Fruit fly (Drosophila melanogaster) whole organism, prepupa: ENCODE results near the gene CG43373.

Source experiments
- Blimp-1 ChIP-seq: fragments of 200-800 bp; sonication (Bioruptor generic); optimal IDR thresholded peaks from 3 replicates; lab custom pipeline; 2017; ENCODE audit warnings: missing biosample characterization, missing genetic modification characterization, mild to moderate bottlenecking, moderate library complexity, missing genetic modification reagents
- CG10669 ChIP-seq: fragments of 200-800 bp; sonication (Bioruptor generic); optimal IDR thresholded peaks from 3 replicates; lab custom pipeline; 2018; ENCODE audit warnings: missing biosample characterization, mild to moderate bottlenecking, missing genetic modification characterization, moderate library complexity
- CG11294 ChIP-seq: fragments of 200-800 bp; sonication (Bioruptor generic); IDR thresholded peaks from 2 replicates; pipeline ENCODE4 v1.3.6; 2022; ENCODE audit warnings: missing biosample characterization, missing genetic modification characterization
- CG11762 ChIP-seq: fragments of 200-800 bp; sonication (Bioruptor generic); optimal IDR thresholded peaks from 3 replicates; lab custom pipeline; 2016; ENCODE audit warnings: missing biosample characterization, missing genetic modification characterization; ENCODE audit not compliant: insufficient read depth
- CG11902 ChIP-seq: fragments of 200-800 bp; sonication (Bioruptor generic); optimal IDR thresholded peaks from 3 replicates; lab custom pipeline; 2016; ENCODE audit warnings: missing biosample characterization, missing genetic modification characterization
- CG15336 ChIP-seq: fragments of 200-800 bp; sonication (Bioruptor generic); IDR thresholded peaks from 2 replicates; pipeline ENCODE4 v1.3.6; 2022; ENCODE audit warnings: missing biosample characterization, missing genetic modification characterization
- CG16779 ChIP-seq: fragments of 200-800 bp; sonication (Bioruptor generic); optimal IDR thresholded peaks from 3 replicates; lab custom pipeline; 2017; ENCODE audit warnings: missing biosample characterization, mild to moderate bottlenecking, missing genetic modification characterization
- CG31627 ChIP-seq: fragments of 200-800 bp; sonication (Bioruptor generic); optimal IDR thresholded peaks from 3 replicates; lab custom pipeline; 2016; ENCODE audit warnings: missing biosample characterization, missing genetic modification characterization
- CG3919 ChIP-seq: fragments of 200-800 bp; sonication (Bioruptor generic); optimal IDR thresholded peaks from 3 replicates; lab custom pipeline; 2016; ENCODE audit warnings: missing biosample characterization, missing genetic modification characterization
- CG4318 ChIP-seq: fragments of 200-800 bp; sonication (Bioruptor generic); optimal IDR thresholded peaks from 3 replicates; lab custom pipeline; 2017; ENCODE audit warnings: missing biosample characterization, mild to moderate bottlenecking, missing genetic modification characterization
- CG6163 ChIP-seq: fragments of 200-800 bp; sonication (Bioruptor generic); IDR thresholded peaks from 3 replicates; pipeline ENCODE4 v1.3.6; 2022; ENCODE audit warnings: missing biosample characterization, missing genetic modification characterization
- CG6792 ChIP-seq: fragments of 200-800 bp; sonication (Bioruptor generic); optimal IDR thresholded peaks from 3 replicates; lab custom pipeline; 2016; ENCODE audit warnings: missing biosample characterization, missing genetic modification characterization
- CG6808 ChIP-seq: fragments of 200-800 bp; sonication (Bioruptor generic); optimal IDR thresholded peaks from 3 replicates; lab custom pipeline; 2017; ENCODE audit warnings: missing biosample characterization, missing genetic modification characterization, mild to moderate bottlenecking, moderate library complexity, missing genetic modification reagents
- CG6854 ChIP-seq: fragments of 200-800 bp; sonication (Bioruptor generic); optimal IDR thresholded peaks from 2 replicates; lab custom pipeline; 2017; ENCODE audit warnings: missing biosample characterization, mild to moderate bottlenecking, missing genetic modification characterization
- CG7368 ChIP-seq: fragments of 200-800 bp; sonication (Bioruptor generic); optimal IDR thresholded peaks from 3 replicates; lab custom pipeline; 2016; ENCODE audit warnings: missing biosample characterization, missing genetic modification characterization
- CG8119 ChIP-seq: fragments of 200-800 bp; sonication (Bioruptor generic); IDR thresholded peaks from 3 replicates; pipeline ENCODE4 v1.3.6; 2022; ENCODE audit warnings: missing biosample characterization, missing genetic modification characterization
- CG8632 ChIP-seq: fragments of 200-800 bp; sonication (Bioruptor generic); optimal IDR thresholded peaks from 3 replicates; lab custom pipeline; 2016; ENCODE audit warnings: missing biosample characterization, missing genetic modification characterization
- Eip75B ChIP-seq: fragments of 200-800 bp; sonication (Bioruptor generic); optimal IDR thresholded peaks from 3 replicates; lab custom pipeline; 2016; ENCODE audit warnings: missing biosample characterization, missing genetic modification characterization
- Eip78C ChIP-seq: fragments of 200-800 bp; sonication (Bioruptor generic); peaks from one replicate; lab custom pipeline; 2016; ENCODE audit warnings: missing biosample characterization, missing genetic modification characterization
- Eip93F ChIP-seq: fragments of 200-800 bp; sonication (Bioruptor generic); optimal IDR thresholded peaks from 2 replicates; lab custom pipeline; 2016; ENCODE audit warnings: missing biosample characterization, mild to moderate bottlenecking, missing genetic modification characterization
- Ets21C ChIP-seq: fragments of 200-800 bp; sonication (Bioruptor generic); optimal IDR thresholded peaks from 3 replicates; lab custom pipeline; 2016; ENCODE audit warnings: missing biosample characterization, missing genetic modification characterization
- Ets96B ChIP-seq: fragments of 200-800 bp; optimal IDR thresholded peaks from 2 replicates; lab custom pipeline; 2019; ENCODE audit warnings: missing biosample characterization, mild to moderate bottlenecking, missing genetic modification characterization, moderate library complexity
- Gug ChIP-seq: fragments of 200-800 bp; sonication (Bioruptor generic); IDR thresholded peaks from 2 replicates; pipeline ENCODE4 v1.3.6; 2022; ENCODE audit warnings: missing biosample characterization, missing genetic modification characterization
- Hr38 ChIP-seq: sonication (Bioruptor generic); optimal IDR thresholded peaks from 2 replicates; lab custom pipeline; 2016; ENCODE audit warnings: missing biosample characterization, missing genetic modification characterization
- Hr4 ChIP-seq: fragments of 200-800 bp; sonication (Bioruptor generic); optimal IDR thresholded peaks from 3 replicates; lab custom pipeline; 2016; ENCODE audit warnings: missing biosample characterization, missing genetic modification characterization
- Lpt ChIP-seq: fragments of 200-800 bp; sonication (Bioruptor generic); optimal IDR thresholded peaks from 3 replicates; lab custom pipeline; 2016; ENCODE audit warnings: missing biosample characterization, missing genetic modification characterization
- Met ChIP-seq: fragments of 200-800 bp; sonication (Bioruptor generic); optimal IDR thresholded peaks from 3 replicates; lab custom pipeline; 2016; ENCODE audit warnings: missing biosample characterization, missing genetic modification characterization
- OdsH ChIP-seq: fragments of 200-800 bp; sonication (Bioruptor generic); optimal IDR thresholded peaks from 3 replicates; lab custom pipeline; 2016; ENCODE audit warnings: missing biosample characterization, missing genetic modification characterization
- Smox ChIP-seq: fragments of 200-800 bp; sonication (Bioruptor generic); optimal IDR thresholded peaks from 3 replicates; lab custom pipeline; 2016; ENCODE audit warnings: missing biosample characterization, missing genetic modification characterization
- achi ChIP-seq: fragments of 200-800 bp; sonication (Bioruptor generic); optimal IDR thresholded peaks from 3 replicates; lab custom pipeline; 2016; ENCODE audit warnings: missing biosample characterization, missing genetic modification characterization
- fd59A ChIP-seq: fragments of 200-800 bp; sonication (Bioruptor generic); optimal IDR thresholded peaks from 2 replicates; lab custom pipeline; 2017; ENCODE audit warnings: missing biosample characterization, mild to moderate bottlenecking, missing genetic modification characterization, missing genetic modification reagents
- fkh ChIP-seq: fragments of 200-800 bp; sonication (Bioruptor generic); optimal IDR thresholded peaks from 3 replicates; lab custom pipeline; 2017; ENCODE audit warnings: missing biosample characterization, mild to moderate bottlenecking, missing genetic modification characterization, moderate library complexity
- lz ChIP-seq: fragments of 200-800 bp; sonication (Bioruptor generic); optimal IDR thresholded peaks from 3 replicates; lab custom pipeline; 2016; ENCODE audit warnings: missing biosample characterization, missing genetic modification characterization
- net ChIP-seq: fragments of 200-800 bp; sonication (Bioruptor generic); optimal IDR thresholded peaks from 3 replicates; lab custom pipeline; 2016; ENCODE audit warnings: missing biosample characterization, missing genetic modification characterization
- pdm3 ChIP-seq: fragments of 200-800 bp; sonication (Bioruptor generic); optimal IDR thresholded peaks from 3 replicates; lab custom pipeline; 2016; ENCODE audit warnings: missing biosample characterization, missing genetic modification characterization
- salr ChIP-seq, 2 experiments: fragments of 200-800 bp; sonication (Bioruptor generic); optimal IDR thresholded peaks; 3 replicates each; lab custom pipeline; 2016 to 2018; ENCODE audit warnings: missing biosample characterization in 2 of 2, missing genetic modification characterization in 2 of 2, mild to moderate bottlenecking in 1 of 2
- spab ChIP-seq: fragments of 200-800 bp; sonication (Bioruptor generic); optimal IDR thresholded peaks from 2 replicates; lab custom pipeline; 2017; ENCODE audit warnings: missing biosample characterization, mild to moderate bottlenecking, missing genetic modification characterization, missing genetic modification reagents
- ss ChIP-seq, 2 experiments: fragments of 200-800 bp; sonication (Bioruptor generic); optimal IDR thresholded peaks; 2 replicates in 1 of 2; 3 replicates in 1 of 2; lab custom pipeline; 2017 to 2018; ENCODE audit warnings: mild to moderate bottlenecking in 2 of 2, missing biosample characterization in 2 of 2, missing genetic modification characterization in 2 of 2, moderate library complexity in 1 of 2
- svp ChIP-seq: fragments of 200-800 bp; sonication (Bioruptor generic); peaks from one replicate; lab custom pipeline; 2016; ENCODE audit warnings: missing biosample characterization, missing genetic modification characterization
- topi ChIP-seq: fragments of 200-800 bp; sonication (Bioruptor generic); optimal IDR thresholded peaks from 3 replicates; lab custom pipeline; 2016; ENCODE audit warnings: missing biosample characterization, missing genetic modification characterization

CG43373 gene

dm6 chr3L:16566700-16567221 is 23.6 kb upstream of the CG43373 start, which contains the start of gene UQCR-6.4L:
Gene UQCR-6.4L, plus strand, starts transcription at chr3L:16566750.
- no peak for TF ChIP-seq Eip78C
- TF ChIP-seq CG8632: no peak
- TF ChIP-seq CG8119 (GFP tag; lab: Robert Waterston, UW): no peak
- no peak for TF ChIP-seq achi (GFP tag; lab: Kevin White, UChicago)
- no peak for TF ChIP-seq OdsH (GFP tag; lab: Kevin White, UChicago)
- no peak for TF ChIP-seq CG6808 (GFP tag; lab: Kevin White, UChicago)
- TF ChIP-seq CG11294: no peak
- TF ChIP-seq Hr38 (GFP tag; lab: Kevin White, UChicago): no peak
- TF ChIP-seq ss (GFP tag; optimal IDR thresholded peaks at IDR 0.05; lab: Kevin White, UChicago): no peak
- no peak for TF ChIP-seq CG6163 (GFP tag; lab: Robert Waterston, UW)

dm6 chr3L:16566093-16566492 is 22.9 kb upstream of the CG43373 start:
- no peak for TF ChIP-seq Eip93F
- TF ChIP-seq svp (GFP tag; lab: Kevin White, UChicago): no peak
- no peak for TF ChIP-seq topi (GFP tag; lab: Kevin White, UChicago)
- no peak for TF ChIP-seq pdm3 (GFP tag; lab: Kevin White, UChicago)
- TF ChIP-seq Gug (GFP tag; lab: Robert Waterston, UW): no peak
- no peak for TF ChIP-seq CG15336
- no peak for TF ChIP-seq CG6792
- TF ChIP-seq net (GFP tag; lab: Kevin White, UChicago): no peak
- TF ChIP-seq fd59A (GFP tag; lab: Kevin White, UChicago): no peak
- no peak for TF ChIP-seq OdsH (GFP tag; lab: Kevin White, UChicago)

dm6 chr3L:16563361-16563760 is 20.2 kb upstream of the CG43373 start:
- TF ChIP-seq Gug (GFP tag; lab: Robert Waterston, UW) (no peak), CG11902 (GFP tag; lab: Kevin White, UChicago) (no peak), CG6854 (GFP tag; lab: Kevin White, UChicago) (no peak), Met (no peak), CG31627 (GFP tag; lab: Kevin White, UChicago) (no peak), Blimp-1 (no peak), CG11762 (GFP tag; lab: Kevin White, UChicago) (no peak), pdm3 (GFP tag; lab: Kevin White, UChicago) (no peak), Eip75B (GFP tag; lab: Kevin White, UChicago) (no peak), CG16779 (tag; lab: Kevin White, UChicago) (no peak), achi (GFP tag; lab: Kevin White, UChicago) (no peak), CG4318 (GFP tag; lab: Kevin White, UChicago) (no peak), Ets96B (no peak), CG10669 (no peak)

- no peak for TF ChIP-seq lz (GFP tag; lab: Kevin White, UChicago)
- no peak for TF ChIP-seq Hr4 (GFP tag; lab: Kevin White, UChicago)
- no peak for TF ChIP-seq CG8632
- TF ChIP-seq CG7368: no peak
- TF ChIP-seq Ets21C (GFP tag; lab: Kevin White, UChicago): no peak
- TF ChIP-seq Smox (GFP tag; lab: Kevin White, UChicago): no peak
- TF ChIP-seq Eip75B (GFP tag; lab: Kevin White, UChicago): no peak
- TF ChIP-seq CG6163 (GFP tag; lab: Robert Waterston, UW): no peak
- TF ChIP-seq fkh: no peak
- no peak for TF ChIP-seq salr (GFP tag; optimal IDR thresholded peaks at IDR 0.05; lab: Kevin White, UChicago)
- no peak for TF ChIP-seq spab (GFP tag; lab: Kevin White, UChicago)
- TF ChIP-seq OdsH (GFP tag; lab: Kevin White, UChicago): no peak
- no peak for TF ChIP-seq CG3919 (GFP tag; lab: Kevin White, UChicago)
- TF ChIP-seq CG11902 (GFP tag; lab: Kevin White, UChicago): no peak
- no peak for TF ChIP-seq CG11294
- no peak for TF ChIP-seq achi (GFP tag; lab: Kevin White, UChicago)
- TF ChIP-seq CG6854 (GFP tag; lab: Kevin White, UChicago): no peak
- TF ChIP-seq Lpt (GFP tag; lab: Kevin White, UChicago): no peak
These were observed 13.4 kb upstream of the CG43373 start, which contains the start of gene CG4229 for dm6 chr3L:16556523-16556922. Gene CG4229, plus strand, starts transcription at chr3L:16556823.
